Fruit fly (Drosophila melanogaster) whole organism, wandering third instar larva: ENCODE data around the gene TBC1D23.

Experiments
- CG32264 ChIP-seq: fragments of 200-800 bp; sonication (Bioruptor generic); optimal IDR thresholded peaks from 2 replicates; lab custom pipeline; 2016; ENCODE audit warnings: missing biosample characterization, missing genetic modification characterization
- CG9705 ChIP-seq: fragments of 200-800 bp; sonication (Bioruptor generic); optimal IDR thresholded peaks from 2 replicates; lab custom pipeline; 2018; ENCODE audit warnings: missing biosample characterization, mild to moderate bottlenecking, missing genetic modification characterization
- CrebA ChIP-seq: fragments of 200-800 bp; sonication (Bioruptor generic); optimal IDR thresholded peaks from 2 replicates; lab custom pipeline; 2016; ENCODE audit warnings: missing biosample characterization, mild to moderate bottlenecking, missing genetic modification characterization, borderline replicate concordance
- Dfd ChIP-seq: fragments of >200 bp; optimal IDR thresholded peaks from 2 replicates; lab custom pipeline; 2017; ENCODE audit warnings: missing biosample characterization, missing genetic modification characterization
- GATAd ChIP-seq: sonication (Bioruptor generic); optimal IDR thresholded peaks from 2 replicates; lab custom pipeline; 2016; ENCODE audit warnings: missing biosample characterization, missing genetic modification characterization
- HLH106 ChIP-seq: fragments of 200-800 bp; optimal IDR thresholded peaks from 3 replicates; lab custom pipeline; 2019; ENCODE audit warnings: missing biosample characterization, mild to moderate bottlenecking, missing genetic modification characterization, moderate library complexity
- Hnf4 ChIP-seq: fragments of 200-800 bp; sonication (Bioruptor generic); optimal IDR thresholded peaks from 2 replicates; lab custom pipeline; 2016; ENCODE audit warnings: missing biosample characterization, mild to moderate bottlenecking, missing genetic modification characterization
- Hr78 ChIP-seq: fragments of >200 bp; optimal IDR thresholded peaks from 2 replicates; lab custom pipeline; 2017; ENCODE audit warnings: missing biosample characterization, missing genetic modification characterization
- Hr83 ChIP-seq: fragments of 200-300 bp; sonication (Bioruptor generic); optimal IDR thresholded peaks from 2 replicates; lab custom pipeline; 2016; ENCODE audit warnings: missing biosample characterization, mild to moderate bottlenecking, missing genetic modification characterization, moderate library complexity; ENCODE audit not compliant: poor library complexity, severe bottlenecking
- Jra ChIP-seq: sonication (Bioruptor generic); optimal IDR thresholded peaks from 2 replicates; lab custom pipeline; 2016; ENCODE audit warnings: missing biosample characterization, missing genetic modification characterization
- Mio ChIP-seq: sonication (Bioruptor generic); optimal IDR thresholded peaks from 2 replicates; lab custom pipeline; 2016; ENCODE audit warnings: missing biosample characterization, missing genetic modification characterization
- Myc ChIP-seq: fragments of >200 bp; optimal IDR thresholded peaks from 2 replicates; lab custom pipeline; 2017
- N ChIP-seq: fragments of >200 bp; optimal IDR thresholded peaks from 2 replicates; lab custom pipeline; 2018; ENCODE audit warnings: missing biosample characterization, missing external identifiers, missing genetic modification characterization
- OdsH ChIP-seq: fragments of 200-800 bp; sonication (Bioruptor generic); optimal IDR thresholded peaks from 2 replicates; lab custom pipeline; 2016; ENCODE audit warnings: missing biosample characterization, mild to moderate bottlenecking, missing genetic modification characterization
- Rel ChIP-seq, 2 experiments: fragments of 200-800 bp; sonication (Bioruptor generic) in 1 of 2; optimal IDR thresholded peaks; 2 replicates in 1 of 2; 3 replicates in 1 of 2; lab custom pipeline; 2016 to 2019; ENCODE audit warnings: mild to moderate bottlenecking in 2 of 2, missing biosample characterization in 2 of 2, missing genetic modification characterization in 2 of 2, moderate library complexity in 1 of 2
- Sp1 ChIP-seq: fragments of 200-800 bp; sonication (Bioruptor generic); optimal IDR thresholded peaks from 3 replicates; lab custom pipeline; 2019; ENCODE audit warnings: missing biosample characterization, mild to moderate bottlenecking, missing genetic modification characterization, moderate library complexity
- Vsx2 ChIP-seq: fragments of 200-300, 225-300 bp; sonication (Bioruptor generic); optimal IDR thresholded peaks from 2 replicates; lab custom pipeline; 2018; ENCODE audit warnings: missing biosample characterization, missing genetic modification characterization; ENCODE audit not compliant: partially characterized antibody
- br ChIP-seq: fragments of 200-800 bp; sonication (Bioruptor generic); optimal IDR thresholded peaks from 2 replicates; lab custom pipeline; 2016; ENCODE audit warnings: missing biosample characterization, missing genetic modification characterization
- brk ChIP-seq: fragments of 200-800 bp; sonication (Bioruptor generic); optimal IDR thresholded peaks from 2 replicates; lab custom pipeline; 2016; ENCODE audit warnings: missing biosample characterization, mild to moderate bottlenecking, missing genetic modification characterization
- dl ChIP-seq, 2 experiments: fragments of 175-275, 200-275 bp in 1 of 2; fragments of 200-275 bp in 1 of 2; sonication (Bioruptor generic); optimal IDR thresholded peaks; lab custom pipeline; 2018; ENCODE audit warnings: mild to moderate bottlenecking in 2 of 2, missing biosample characterization in 2 of 2, missing genetic modification characterization in 2 of 2, moderate library complexity in 2 of 2; ENCODE audit not compliant: partially characterized antibody in 2 of 2, insufficient read depth in 1 of 2
- dmrt93B ChIP-seq: fragments of 200-800 bp; sonication (Bioruptor generic); optimal IDR thresholded peaks from 2 replicates; lab custom pipeline; 2018; ENCODE audit warnings: missing biosample characterization, mild to moderate bottlenecking, missing genetic modification characterization
- dsf ChIP-seq: sonication (Bioruptor generic); optimal IDR thresholded peaks from 2 replicates; lab custom pipeline; 2016; ENCODE audit warnings: missing biosample characterization, missing genetic modification characterization, borderline replicate concordance
- foxo ChIP-seq, 2 experiments: fragments of 200-800 bp; sonication (Bioruptor generic); optimal IDR thresholded peaks; 2 replicates in 1 of 2; 3 replicates in 1 of 2; lab custom pipeline; 2016 to 2017; ENCODE audit warnings: missing biosample characterization in 2 of 2, missing genetic modification characterization in 2 of 2
- fru ChIP-seq: fragments of 200-800 bp; sonication (Bioruptor generic); optimal IDR thresholded peaks from 3 replicates; lab custom pipeline; 2016; ENCODE audit warnings: missing biosample characterization, mild to moderate bottlenecking, missing genetic modification characterization
- h ChIP-seq: fragments of 200-800 bp; sonication (Bioruptor generic); optimal IDR thresholded peaks from 3 replicates; lab custom pipeline; 2016; ENCODE audit warnings: missing biosample characterization, mild to moderate bottlenecking, missing genetic modification characterization
- jim ChIP-seq: fragments of 175-275, 200-325 bp; sonication (Bioruptor generic); optimal IDR thresholded peaks from 2 replicates; lab custom pipeline; 2016; ENCODE audit warnings: missing biosample characterization, mild to moderate bottlenecking, missing genetic modification characterization
- lola ChIP-seq: fragments of >200 bp; optimal IDR thresholded peaks from 2 replicates; lab custom pipeline; 2017; ENCODE audit warnings: missing biosample characterization, missing genetic modification characterization
- pan ChIP-seq: fragments of >200 bp; optimal IDR thresholded peaks from 2 replicates; lab custom pipeline; 2017
- psq ChIP-seq: fragments of 200-800 bp; sonication (Bioruptor generic); optimal IDR thresholded peaks from 3 replicates; lab custom pipeline; 2017; ENCODE audit warnings: missing biosample characterization, mild to moderate bottlenecking, missing genetic modification characterization, moderate library complexity
- rgr ChIP-seq: fragments of 200-800 bp; sonication (Bioruptor generic); optimal IDR thresholded peaks from 3 replicates; lab custom pipeline; 2016; ENCODE audit warnings: missing biosample characterization, mild to moderate bottlenecking, missing genetic modification characterization
- sage ChIP-seq: fragments of 200-800 bp; sonication (Bioruptor generic); optimal IDR thresholded peaks from 2 replicates; lab custom pipeline; 2016; ENCODE audit warnings: missing biosample characterization, mild to moderate bottlenecking, missing genetic modification characterization
- sv ChIP-seq: fragments of 200-800 bp; sonication (Bioruptor generic); optimal IDR thresholded peaks from 3 replicates; lab custom pipeline; 2016; ENCODE audit warnings: missing biosample characterization, missing genetic modification characterization
- tai ChIP-seq: sonication (Bioruptor generic); optimal IDR thresholded peaks from 2 replicates; lab custom pipeline; 2016; ENCODE audit warnings: missing biosample characterization, missing genetic modification characterization
- usp ChIP-seq: fragments of >200 bp; optimal IDR thresholded peaks from 2 replicates; lab custom pipeline; 2017; ENCODE audit warnings: missing biosample characterization, missing genetic modification characterization

The TBC1D23 gene

dm6 chr2L:1120206-1120902, 8.8 kb upstream of the TBC1D23 start:
- TF ChIP-seq dl (GFP tag; optimal IDR thresholded peaks at IDR 0.05; lab: Kevin White, UChicago; ENCODE audit: insufficient read depth in 1 of 2, partially characterized antibody in 2 of 2) (no peak), tai (GFP tag; lab: Kevin White, UChicago) (no peak), usp (GFP tag; lab: Kevin White, UChicago) (no peak), CrebA (GFP tag; lab: Kevin White, UChicago) (no peak), Dfd (GFP tag; lab: Kevin White, UChicago) (no peak), sv (no peak), Vsx2 (GFP tag; lab: Kevin White, UChicago) (no peak), N (no peak), Rel (GFP tag; optimal IDR thresholded peaks at IDR 0.05; lab: Kevin White, UChicago) (no peak), Rel (tag; optimal IDR thresholded peaks at IDR 0.05; lab: Kevin White, UChicago) (peak; percentile 73), Jra (GFP tag; lab: Kevin White, UChicago) (no peak), h (peak; percentile 81), HLH106 (no peak), pan (lab: Kevin White, UChicago) (no peak), CG32264 (no peak)

dm6 chr2L:1121942-1122710, 7.0 kb upstream of the TBC1D23 start:
- peak; percentile 39 for TF ChIP-seq rgr (GFP tag; lab: Kevin White, UChicago)
- peak; percentile 30 for TF ChIP-seq br
- TF ChIP-seq Mio = no peak
- TF ChIP-seq Myc (lab: Kevin White, UChicago) = no peak
- TF ChIP-seq OdsH (GFP tag; lab: Kevin White, UChicago) = peak; percentile 44
- no peak for TF ChIP-seq Hnf4 (GFP tag; lab: Kevin White, UChicago)
- peak; percentile 91 for TF ChIP-seq Hr83 (GFP tag; lab: Kevin White, UChicago)
- peak; percentile 37 for TF ChIP-seq fru (GFP tag; lab: Kevin White, UChicago)
- peak; percentile 37 for TF ChIP-seq Jra (GFP tag; lab: Kevin White, UChicago)
- TF ChIP-seq foxo (GFP tag; optimal IDR thresholded peaks at IDR 0.05; lab: Kevin White, UChicago) = peak in 1 of 2 experiments; percentile 23
- TF ChIP-seq h = peak; percentile 58

dm6 chr2L:1122711-1122960, 6.5 kb upstream of the TBC1D23 start:
- TF ChIP-seq Rel (GFP tag; optimal IDR thresholded peaks at IDR 0.05; lab: Kevin White, UChicago) (no peak), Rel (tag; optimal IDR thresholded peaks at IDR 0.05; lab: Kevin White, UChicago) (peak; percentile 75), N (no peak)

- TF ChIP-seq fru (GFP tag; lab: Kevin White, UChicago) (no peak), rgr (GFP tag; lab: Kevin White, UChicago) (no peak), foxo (GFP tag; optimal IDR thresholded peaks at IDR 0.05; lab: Kevin White, UChicago) (no peak), Jra (GFP tag; lab: Kevin White, UChicago) (no peak), tai (GFP tag; lab: Kevin White, UChicago) (no peak), CG32264 (no peak), GATAd (GFP tag; lab: Kevin White, UChicago) (no peak), dl (GFP tag; optimal IDR thresholded peaks at IDR 0.05; lab: Kevin White, UChicago; ENCODE audit: insufficient read depth in 1 of 2, partially characterized antibody in 2 of 2) (no peak), sv (no peak), lola (GFP tag; lab: Kevin White, UChicago) (no peak), HLH106 (no peak), sage (no peak), Rel (GFP tag; optimal IDR thresholded peaks at IDR 0.05; lab: Kevin White, UChicago) (no peak), Rel (tag; optimal IDR thresholded peaks at IDR 0.05; lab: Kevin White, UChicago) (no peak), CG9705 (GFP tag; lab: Kevin White, UChicago) (no peak), dsf (no peak)
Observed at dm6 chr2L:1123078-1123818, 5.9 kb upstream of the TBC1D23 start.

dm6 chr2L:1124265-1124664, 4.9 kb upstream of the TBC1D23 start:
- TF ChIP-seq pan (lab: Kevin White, UChicago) = no peak
- TF ChIP-seq h = no peak
- TF ChIP-seq HLH106 = no peak
- TF ChIP-seq jim (GFP tag; lab: Kevin White, UChicago) = no peak
- TF ChIP-seq brk (GFP tag; lab: Kevin White, UChicago) = no peak
- TF ChIP-seq psq (GFP tag; lab: Kevin White, UChicago) = no peak
- TF ChIP-seq CG9705 (GFP tag; lab: Kevin White, UChicago) = no peak
- no peak for TF ChIP-seq dmrt93B (GFP tag; lab: Kevin White, UChicago)
- TF ChIP-seq dl (GFP tag; optimal IDR thresholded peaks at IDR 0.05; lab: Kevin White, UChicago; ENCODE audit: insufficient read depth in 1 of 2, partially characterized antibody in 2 of 2) = no peak
- TF ChIP-seq dsf = no peak
- no peak for TF ChIP-seq Hr83 (GFP tag; lab: Kevin White, UChicago)
- no peak for TF ChIP-seq sv
- TF ChIP-seq Myc (lab: Kevin White, UChicago) = no peak
- no peak for TF ChIP-seq lola (GFP tag; lab: Kevin White, UChicago)
- no peak for TF ChIP-seq usp (GFP tag; lab: Kevin White, UChicago)
- no peak for TF ChIP-seq N
- TF ChIP-seq Sp1 (GFP tag; lab: Kevin White, UChicago) = no peak
- no peak for TF ChIP-seq Jra (GFP tag; lab: Kevin White, UChicago)
- no peak for TF ChIP-seq Hr78 (GFP tag; lab: Kevin White, UChicago)
- no peak for TF ChIP-seq rgr (GFP tag; lab: Kevin White, UChicago)
